4 fruit fly cellular contexts compared by ENCODE assay signal in the genomic region with DNA sequence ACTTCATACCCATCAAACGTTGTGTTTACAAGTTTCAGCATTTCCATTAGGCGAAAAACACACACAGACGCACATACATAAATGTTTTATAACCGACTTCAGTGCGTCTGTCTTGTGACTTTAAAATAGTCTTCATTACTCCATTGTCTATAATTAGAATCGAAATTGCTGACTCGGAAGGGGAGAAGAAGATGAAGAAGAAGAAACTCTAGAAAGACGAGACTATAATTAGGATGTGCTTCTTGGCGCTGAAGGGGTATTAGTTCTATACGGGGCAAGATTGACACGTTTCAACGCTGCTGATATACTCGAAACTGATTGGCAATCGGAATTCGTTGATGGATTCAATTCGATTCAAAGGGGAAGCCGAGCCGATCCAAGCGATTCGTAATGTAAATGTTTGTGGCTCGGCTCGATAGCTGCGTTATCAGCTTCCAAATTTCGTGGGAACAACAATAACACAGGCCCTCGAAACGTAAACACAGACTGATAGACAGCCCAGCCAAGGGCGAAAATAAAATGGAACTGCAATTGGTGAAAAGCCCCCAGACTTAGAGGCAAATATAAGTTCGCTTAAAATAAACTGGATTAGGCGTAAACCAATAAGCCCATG.
TF ChIP-seq lines count a peak whose summit lies in the region.

No protein-coding gene starts in this region.

- no peak for TF ChIP-seq CTCF in whole organism, embryonic (GFP tag; optimal IDR thresholded peaks at IDR 0.05; lab: Kevin White, UChicago)

TF ChIP-seq in whole organism, adult, 20 proteins besides CTCF, POLR2A, EP300 and RAD21:
- TF ChIP-seq Clk (GFP tag; optimal IDR thresholded peaks at IDR 0.05; lab: Kevin White, UChicago) = no peak
- peak; percentile 9 for TF ChIP-seq cic (GFP tag; optimal IDR thresholded peaks at IDR 0.05; lab: Kevin White, UChicago)

TF ChIP-seq in whole organism, embryonic, 481 proteins besides CTCF, POLR2A, EP300 and RAD21 (continues in another document):
- TF ChIP-seq CG11456 (GFP tag; IDR thresholded peaks at IDR 0.05; lab: Robert Waterston, UW) = no peak
- peak; percentile 83 for TF ChIP-seq Deaf1 (tag; optimal IDR thresholded peaks at IDR 0.05; lab: Kevin White, UChicago)
- no peak for TF ChIP-seq btn (GFP tag; optimal IDR thresholded peaks at IDR 0.05; lab: Kevin White, UChicago)
- TF ChIP-seq Lim3 (GFP tag; IDR thresholded peaks at IDR 0.05; lab: Robert Waterston, UW) = no peak
- no peak for TF ChIP-seq CG8944 (GFP tag; optimal IDR thresholded peaks at IDR 0.05; lab: Kevin White, UChicago)
- TF ChIP-seq kay (GFP tag; optimal IDR thresholded peaks at IDR 0.05; lab: Kevin White, UChicago) = no peak
- no peak for TF ChIP-seq lbe (GFP tag; optimal IDR thresholded peaks at IDR 0.05; lab: Kevin White, UChicago)
- no peak for TF ChIP-seq chm (GFP tag; IDR thresholded peaks at IDR 0.05; lab: Robert Waterston, UW)
- no peak for TF ChIP-seq kni (GFP tag; optimal IDR thresholded peaks at IDR 0.05; lab: Kevin White, UChicago)
- no peak for TF ChIP-seq lov (optimal IDR thresholded peaks at IDR 0.05; lab: Kevin White, UChicago)
- no peak for TF ChIP-seq lov (GFP tag; IDR thresholded peaks at IDR 0.05; lab: Robert Waterston, UW)
- TF ChIP-seq toy (GFP tag; IDR thresholded peaks at IDR 0.05; lab: Robert Waterston, UW) = no peak
- no peak for TF ChIP-seq NC2β (GFP tag; optimal IDR thresholded peaks at IDR 0.05; lab: Kevin White, UChicago)
- TF ChIP-seq Sox102F (GFP tag; optimal IDR thresholded peaks at IDR 0.05; lab: Kevin White, UChicago) = no peak
- TF ChIP-seq NfI (GFP tag; optimal IDR thresholded peaks at IDR 0.05; lab: Kevin White, UChicago) = no peak
- peak; percentile 1 for TF ChIP-seq Fer1 (GFP tag; optimal IDR thresholded peaks at IDR 0.05; lab: Kevin White, UChicago)
- TF ChIP-seq CG11247 (GFP tag; IDR thresholded peaks at IDR 0.05; lab: Robert Waterston, UW) = no peak
- no peak for TF ChIP-seq CG5180 (GFP tag; optimal IDR thresholded peaks at IDR 0.05; lab: Kevin White, UChicago)
- no peak for TF ChIP-seq CG31365 (tag; optimal IDR thresholded peaks at IDR 0.05; lab: Kevin White, UChicago)
- TF ChIP-seq bsh (GFP tag; optimal IDR thresholded peaks at IDR 0.05; lab: Kevin White, UChicago) = no peak
- no peak for TF ChIP-seq Ets97D (GFP tag; optimal IDR thresholded peaks at IDR 0.05; lab: Kevin White, UChicago)
- no peak for TF ChIP-seq CG7357 (GFP tag; IDR thresholded peaks at IDR 0.05; lab: Robert Waterston, UW)
- TF ChIP-seq wor (GFP tag; IDR thresholded peaks at IDR 0.05; lab: Robert Waterston, UW) = no peak
- TF ChIP-seq cg (GFP tag; optimal IDR thresholded peaks at IDR 0.05; lab: Kevin White, UChicago) = peak; percentile 48
- no peak for TF ChIP-seq CG3995 (GFP tag; optimal IDR thresholded peaks at IDR 0.05; lab: Kevin White, UChicago)
- no peak for TF ChIP-seq pita (GFP tag; optimal IDR thresholded peaks at IDR 0.05; lab: Kevin White, UChicago)
- no peak for TF ChIP-seq org-1 (GFP tag; optimal IDR thresholded peaks at IDR 0.05; lab: Kevin White, UChicago)
- TF ChIP-seq CG16813 (GFP tag; IDR thresholded peaks at IDR 0.05; lab: Robert Waterston, UW; ENCODE audit: partially characterized antibody) = no peak
- TF ChIP-seq CG1647 (GFP tag; optimal IDR thresholded peaks at IDR 0.05; lab: Kevin White, UChicago) = no peak

TF ChIP-seq in whole organism, prepupa, 60 proteins besides CTCF, POLR2A, EP300 and RAD21:
- TF ChIP-seq CG10631 (GFP tag; optimal IDR thresholded peaks at IDR 0.05; lab: Kevin White, UChicago) = no peak
- TF ChIP-seq fkh (GFP tag; optimal IDR thresholded peaks at IDR 0.05; lab: Kevin White, UChicago) = peak; percentile 74

TF ChIP-seq in whole organism, wandering third instar larva, 38 proteins besides CTCF, POLR2A, EP300 and RAD21:
- no peak for TF ChIP-seq Rel (GFP tag; optimal IDR thresholded peaks at IDR 0.05; lab: Kevin White, UChicago)
- peak; percentile 29 for TF ChIP-seq Rel (tag; optimal IDR thresholded peaks at IDR 0.05; lab: Kevin White, UChicago)
- TF ChIP-seq Mio (GFP tag; optimal IDR thresholded peaks at IDR 0.05; lab: Kevin White, UChicago) = no peak
